Fruit fly (Drosophila melanogaster): ENCODE data around the gene DIP-gamma.

DNA sequence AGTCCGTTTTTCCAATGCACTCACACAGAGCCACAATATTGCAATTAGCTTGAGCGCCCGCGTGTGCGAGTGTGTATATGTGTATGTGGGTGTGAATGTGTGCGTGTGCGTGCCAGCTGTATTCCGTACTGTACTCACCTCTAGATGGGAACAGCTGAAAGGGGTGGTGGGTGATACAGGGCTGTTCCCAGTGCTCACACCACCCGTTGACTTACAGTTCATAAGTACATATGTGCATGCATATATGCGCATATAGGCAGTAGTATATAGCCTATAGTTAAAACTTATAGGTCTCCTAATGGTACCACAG is 80.8 kb downstream of the DIP-gamma start:
- TF ChIP-seq CG3032 (tag; optimal IDR thresholded peaks at IDR 0.05) (no peak), Eip75B (GFP tag; optimal IDR thresholded peaks at IDR 0.05) (no peak), Sox102F (GFP tag; optimal IDR thresholded peaks at IDR 0.05) (no peak), CG32006 (GFP tag; optimal IDR thresholded peaks at IDR 0.05) (no peak), Gug (GFP tag; IDR thresholded peaks at IDR 0.05) (no peak), Hr38 (GFP tag; optimal IDR thresholded peaks at IDR 0.05) (no peak), net (GFP tag; optimal IDR thresholded peaks at IDR 0.05) (peak; percentile 5), eg (GFP tag; IDR thresholded peaks at IDR 0.05) (peak; percentile 48; the same call in 1 of the 3 replicates), acj6 (GFP tag; optimal IDR thresholded peaks at IDR 0.05) (no peak), CG34406 (GFP tag; optimal IDR thresholded peaks at IDR 0.05) (no peak), Ets21C (GFP tag; optimal IDR thresholded peaks at IDR 0.05) (no peak), CG10631 (GFP tag; optimal IDR thresholded peaks at IDR 0.05) (no peak), spab (GFP tag; optimal IDR thresholded peaks at IDR 0.05) (no peak), Hr4 (GFP tag; optimal IDR thresholded peaks at IDR 0.05) (no peak)
